Worm (Caenorhabditis elegans) whole organism, young adult: ENCODE results near the gene Y37E11AR.7.

ENCODE experiments used
- B0336.3 ChIP-seq: fragments of 200-800 bp; sonication (Bioruptor generic); IDR thresholded peaks from 2 replicates; pipeline ENCODE4 v1.3.6; 2022; ENCODE audit warnings: missing genetic modification characterization, missing compliant biosample characterization
- C06A6.2 ChIP-seq: fragments of 200-800 bp; sonication (Bioruptor generic); conservative IDR thresholded peaks from 2 replicates; pipeline ENCODE4 v1.3.6; 2022; ENCODE audit warnings: missing genetic modification characterization, missing compliant biosample characterization
- F23B12.7 ChIP-seq: sonication (generic microtip); optimal IDR thresholded peaks from 2 replicates; lab custom pipeline; 2017; ENCODE audit warnings: missing genetic modification characterization, mild to moderate bottlenecking, missing compliant biosample characterization, antibody characterized with exemption, moderate library complexity; ENCODE audit not compliant: insufficient read depth
- F57A8.1 ChIP-seq: fragments of 200-800 bp; sonication (Bioruptor generic); optimal IDR thresholded peaks from 2 replicates; lab custom pipeline; 2018; ENCODE audit warnings: mild to moderate bottlenecking, missing genetic modification characterization, moderate library complexity, missing compliant biosample characterization
- Y53F4B.3 ChIP-seq: fragments of 200-800 bp; sonication (Bioruptor generic); IDR thresholded peaks from 2 replicates; pipeline ENCODE4 v1.3.6; 2022; ENCODE audit warnings: missing genetic modification reagents, missing genetic modification characterization, missing compliant biosample characterization
- Y79H2A.3 ChIP-seq: fragments of 200-800 bp; sonication (Bioruptor generic); conservative IDR thresholded peaks from 2 replicates; pipeline ENCODE4 v1.3.6; 2022; ENCODE audit warnings: missing genetic modification reagents, missing genetic modification characterization, missing compliant biosample characterization
- aptf-3 ChIP-seq: fragments of 200-800 bp; sonication (Bioruptor generic); IDR thresholded peaks from 2 replicates; pipeline ENCODE4 v1.3.6; 2022; ENCODE audit warnings: missing genetic modification characterization, missing compliant biosample characterization
- attf-5 ChIP-seq: fragments of 200-800 bp; sonication (Bioruptor generic); optimal IDR thresholded peaks from 2 replicates; lab custom pipeline; 2018; ENCODE audit warnings: mild to moderate bottlenecking, missing genetic modification characterization, missing compliant biosample characterization
- bed-1 ChIP-seq: fragments of 200-800 bp; sonication (Bioruptor generic); IDR thresholded peaks from 2 replicates; pipeline ENCODE4 v1.3.6; 2022; ENCODE audit warnings: missing genetic modification reagents, missing genetic modification characterization, missing compliant biosample characterization
- bed-2 ChIP-seq: fragments of 200-800 bp; sonication (Bioruptor generic); IDR thresholded peaks from 2 replicates; pipeline ENCODE4 v1.3.6; 2022; ENCODE audit warnings: missing genetic modification reagents, missing genetic modification characterization, missing compliant biosample characterization
- cebp-2 ChIP-seq: fragments of 200-800 bp; sonication (Bioruptor generic); IDR thresholded peaks from 2 replicates; pipeline ENCODE4 v1.3.6; 2022; ENCODE audit warnings: missing genetic modification characterization, missing compliant biosample characterization
- ceh-91 ChIP-seq: fragments of 200-800 bp; sonication (Bioruptor generic); IDR thresholded peaks from 2 replicates; pipeline ENCODE4 v1.3.6; 2022; ENCODE audit warnings: missing genetic modification reagents, missing genetic modification characterization, missing compliant biosample characterization
- efl-1 ChIP-seq: fragments of 150-350 bp; optimal IDR thresholded peaks from 2 replicates; lab custom pipeline; 2014; ENCODE audit warnings: missing biosample characterization, missing genetic modification reagents, missing genetic modification characterization
- hmg-1.2 ChIP-seq: fragments of 200-800 bp; sonication (Bioruptor generic); IDR thresholded peaks from 2 replicates; pipeline ENCODE4 v1.3.6; 2022; ENCODE audit warnings: missing genetic modification reagents, missing genetic modification characterization, missing compliant biosample characterization
- hmg-20 ChIP-seq: fragments of 200-800 bp; sonication (Bioruptor generic); IDR thresholded peaks from 2 replicates; pipeline ENCODE4 v1.3.6; 2022; ENCODE audit warnings: missing genetic modification reagents, missing genetic modification characterization, missing compliant biosample characterization
- let-607 ChIP-seq, 2 experiments: fragments of 200-800 bp in 1 of 2; sonication (Bioruptor generic) in 1 of 2; sonication (generic microtip) in 1 of 2; optimal IDR thresholded peaks; 2 replicates each; lab custom pipeline; 2016 to 2018; ENCODE audit warnings: mild to moderate bottlenecking in 2 of 2, missing compliant biosample characterization in 2 of 2, missing genetic modification characterization in 2 of 2, moderate library complexity in 2 of 2, missing genotype in 1 of 2
- madf-6 ChIP-seq: fragments of 200-800 bp; sonication (Bioruptor generic); IDR thresholded peaks from 2 replicates; pipeline ENCODE4 v1.3.6; 2022; ENCODE audit warnings: missing genetic modification reagents, missing genetic modification characterization, missing compliant biosample characterization
- mcd-1 ChIP-seq: fragments of 200-800 bp; sonication (Bioruptor generic); IDR thresholded peaks from 2 replicates; pipeline ENCODE4 v1.3.6; 2022; ENCODE audit warnings: missing genetic modification reagents, missing genetic modification characterization, missing compliant biosample characterization
- mxl-1 ChIP-seq: sonication (generic microtip); optimal IDR thresholded peaks from 2 replicates; lab custom pipeline; 2016; ENCODE audit warnings: missing genetic modification characterization, missing compliant biosample characterization
- nfya-1 ChIP-seq: sonication (generic microtip); optimal IDR thresholded peaks from 2 replicates; lab custom pipeline; 2017; ENCODE audit warnings: antibody characterized with exemption, missing compliant biosample characterization, missing genetic modification characterization, borderline replicate concordance; ENCODE audit not compliant: insufficient read depth
- nfya-2 ChIP-seq: fragments of 200-800 bp; sonication (Bioruptor generic); IDR thresholded peaks from 2 replicates; pipeline ENCODE4 v1.3.6; 2022; ENCODE audit warnings: missing genetic modification reagents, missing genetic modification characterization, missing compliant biosample characterization
- pbrm-1 ChIP-seq: fragments of 200-800 bp; sonication (Bioruptor generic); IDR thresholded peaks from 2 replicates; pipeline ENCODE4 v1.3.6; 2022; ENCODE audit warnings: missing genetic modification reagents, missing genetic modification characterization, missing compliant biosample characterization
- sdz-38 ChIP-seq: sonication (generic microtip); optimal IDR thresholded peaks from 2 replicates; lab custom pipeline; 2016; ENCODE audit warnings: missing genotype, missing genetic modification characterization, missing compliant biosample characterization
- snpc-1.3 ChIP-seq: sonication (generic microtip); optimal IDR thresholded peaks from 2 replicates; lab custom pipeline; 2017; ENCODE audit warnings: missing genetic modification characterization, mild to moderate bottlenecking, missing compliant biosample characterization, antibody characterized with exemption, moderate library complexity, missing genotype, missing genetic modification reagents; ENCODE audit not compliant: insufficient read depth
- somi-1 ChIP-seq: fragments of 200-800 bp; sonication (Bioruptor generic); optimal IDR thresholded peaks from 2 replicates; lab custom pipeline; 2018; ENCODE audit warnings: mild to moderate bottlenecking, missing genetic modification characterization, missing compliant biosample characterization
- sptf-2 ChIP-seq: fragments of 200-800 bp; sonication (Bioruptor generic); optimal IDR thresholded peaks from 2 replicates; lab custom pipeline; 2018; ENCODE audit warnings: mild to moderate bottlenecking, missing genetic modification characterization, missing compliant biosample characterization
- tbx-9 ChIP-seq: sonication (generic microtip); optimal IDR thresholded peaks from 2 replicates; lab custom pipeline; 2016; ENCODE audit warnings: borderline replicate concordance, missing genetic modification characterization, inconsistent platforms, missing compliant biosample characterization
- unc-130 ChIP-seq: sonication (generic microtip); optimal IDR thresholded peaks from 2 replicates; lab custom pipeline; 2016; ENCODE audit warnings: missing genetic modification reagents, missing genetic modification characterization, missing compliant biosample characterization
- xnd-1 ChIP-seq: sonication (generic microtip); optimal IDR thresholded peaks from 2 replicates; lab custom pipeline; 2016; ENCODE audit warnings: missing genotype, missing genetic modification reagents, missing genetic modification characterization, missing compliant biosample characterization
- ztf-18 ChIP-seq: sonication (generic microtip); optimal IDR thresholded peaks from 2 replicates; lab custom pipeline; 2016; ENCODE audit warnings: missing genotype, mild to moderate bottlenecking, missing genetic modification characterization, missing compliant biosample characterization
- ztf-6 ChIP-seq: fragments of 200-800 bp; sonication (Bioruptor generic); IDR thresholded peaks from 2 replicates; pipeline ENCODE4 v1.3.6; 2022; ENCODE audit warnings: missing genetic modification reagents, missing genetic modification characterization, missing compliant biosample characterization

Gene Y37E11AR.7

ce11 chrIV:3765457-3765856 is 10.2 kb upstream of the Y37E11AR.7 start:
- no peak for TF ChIP-seq somi-1 (GFP tag; lab: Kevin White, UChicago)
- TF ChIP-seq mxl-1 (tag; lab: Kevin White, UChicago), result no peak
- no peak for TF ChIP-seq ztf-18

- no peak for TF ChIP-seq aptf-3 (GFP tag; lab: Robert Waterston, UW)
- no peak for TF ChIP-seq C06A6.2
- TF ChIP-seq B0336.3 (GFP tag; lab: Robert Waterston, UW), result no peak
- TF ChIP-seq cebp-2, result no peak
- TF ChIP-seq F57A8.1, result no peak
- TF ChIP-seq unc-130, result no peak
Observed at ce11 chrIV:3764012-3764549, 8.8 kb upstream of the Y37E11AR.7 start.

ce11 chrIV:3759823-3760222 is 4.6 kb upstream of the Y37E11AR.7 start:
- no peak for TF ChIP-seq madf-6
- TF ChIP-seq bed-1 (GFP tag; lab: Robert Waterston, UW), result no peak
- TF ChIP-seq mxl-1 (tag; lab: Kevin White, UChicago), result no peak
- no peak for TF ChIP-seq nfya-1 (tag; lab: Kevin White, UChicago)
- no peak for TF ChIP-seq ztf-6
- TF ChIP-seq, all 124 proteins: peak for 0

DNA sequence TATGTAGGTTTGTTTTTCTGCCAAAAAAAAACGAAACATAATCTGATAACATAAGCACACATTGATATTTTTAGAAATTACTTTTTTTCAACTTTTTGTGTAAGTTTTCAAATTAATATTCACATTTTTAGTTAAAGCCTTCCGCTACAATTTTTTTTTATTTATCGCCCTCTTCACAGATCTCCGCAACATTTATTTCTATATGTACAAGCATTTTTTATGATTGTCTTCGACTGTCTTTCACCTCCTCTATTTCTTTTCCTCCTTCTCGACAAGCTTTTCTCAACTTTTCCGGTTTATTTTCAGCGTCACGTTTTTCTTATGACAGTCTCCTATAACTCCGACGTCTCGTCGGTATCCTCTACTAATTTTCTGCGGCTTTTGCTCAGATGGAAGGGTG is 666 bp upstream of the Y37E11AR.7 start, which contains the start of gene best-20:
Gene best-20 (plus strand): TSS at position 301 of the 400 bp plus-strand sequence.
- no peak for TF ChIP-seq snpc-1.3 (tag; lab: Kevin White, UChicago)
- TF ChIP-seq Y79H2A.3 (GFP tag; lab: Robert Waterston, UW), result no peak
- no peak for TF ChIP-seq Y53F4B.3
- no peak for TF ChIP-seq mcd-1 (GFP tag; lab: Robert Waterston, UW)
- no peak for TF ChIP-seq F23B12.7
- TF ChIP-seq, all 124 proteins: peak for 0

DNA sequence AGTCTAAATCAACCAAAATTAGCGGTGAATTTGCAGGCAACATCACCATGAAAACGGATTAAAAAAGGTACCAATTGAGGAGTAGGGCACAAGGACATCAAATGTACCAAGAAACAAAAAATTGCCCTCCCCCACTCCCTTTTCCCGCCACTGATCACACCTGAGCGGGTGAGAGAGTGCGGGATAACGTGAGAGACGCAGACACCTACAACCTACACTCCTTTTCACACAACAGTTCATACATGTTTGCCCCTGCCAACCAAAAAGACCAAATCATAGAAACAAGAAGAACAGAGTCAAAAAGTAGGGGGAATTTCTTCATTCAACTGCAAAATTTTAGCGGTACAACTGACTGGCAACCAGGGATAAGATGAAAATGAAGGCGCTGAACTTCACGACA is 3.0 kb downstream of the Y37E11AR.7 start:
- TF ChIP-seq xnd-1 (tag; lab: Kevin White, UChicago) (no peak), efl-1 (GFP tag; lab: Kevin White, UChicago) (peak; percentile 4), hmg-1.2 (GFP tag; lab: Robert Waterston, UW) (peak; percentile 49; the same call in 1 of the 2 replicates)

- TF ChIP-seq sdz-38 (tag; lab: Kevin White, UChicago), result no peak
- TF ChIP-seq bed-2 (GFP tag; lab: Robert Waterston, UW), result no peak
- no peak for TF ChIP-seq pbrm-1 (GFP tag; lab: Robert Waterston, UW)
- no peak for TF ChIP-seq tbx-9
- TF ChIP-seq nfya-2 (GFP tag; lab: Robert Waterston, UW), result no peak
- TF ChIP-seq ceh-91 (GFP tag; lab: Robert Waterston, UW), result no peak
- no peak for TF ChIP-seq sptf-2 (GFP tag; lab: Kevin White, UChicago)
- TF ChIP-seq Y79H2A.3 (GFP tag; lab: Robert Waterston, UW), result no peak
- TF ChIP-seq hmg-20 (GFP tag; lab: Robert Waterston, UW), result no peak
- no peak for TF ChIP-seq attf-5 (GFP tag; lab: Kevin White, UChicago)
- no peak for TF ChIP-seq let-607 (tag; optimal IDR thresholded peaks at IDR 0.05; lab: Kevin White, UChicago)
Observed at ce11 chrIV:3751001-3751400, 4.3 kb downstream of the Y37E11AR.7 start, which contains the start of gene ugt-45. TSS of gene ugt-45 (minus strand) at chrIV:3751101.
